Worm (Caenorhabditis elegans) whole organism, L4/young adult: Measurements from ENCODE around the gene rer-1.

ENCODE experiments used
- W03F9.2 ChIP-seq: fragments of 150-350 bp; optimal IDR thresholded peaks from 2 replicates; lab custom pipeline; 2014; ENCODE audit warnings: missing biosample characterization, missing genetic modification characterization
- dao-5 ChIP-seq: sonication (generic microtip); optimal IDR thresholded peaks from 2 replicates; lab custom pipeline; 2016; ENCODE audit warnings: missing genotype, missing genetic modification characterization, moderate library complexity, missing compliant biosample characterization
- him-1 ChIP-seq: sonication (generic microtip); optimal IDR thresholded peaks from 2 replicates; lab custom pipeline; 2016; ENCODE audit warnings: missing genotype, missing genetic modification reagents, missing genetic modification characterization, missing compliant biosample characterization

The rer-1 gene

ce11 chrII:8787376-8787775 is 23.8 kb upstream of the rer-1 start:
- TF ChIP-seq W03F9.2 (peak; percentile 84), dao-5 (tag; lab: Kevin White, UChicago) (no peak), him-1 (tag; lab: Kevin White, UChicago) (peak; percentile 68)

ce11 chrII:8788752-8789151 is 22.4 kb upstream of the rer-1 start:
- TF ChIP-seq him-1 (tag; lab: Kevin White, UChicago) = no peak
- no peak for TF ChIP-seq W03F9.2
- no peak for TF ChIP-seq dao-5 (tag; lab: Kevin White, UChicago)

ce11 chrII:8789828-8790558 is 21.2 kb upstream of the rer-1 start, which contains the start of gene F07H5.13:
TSS of gene F07H5.13 (plus strand) at chrII:8790557.
- TF ChIP-seq W03F9.2 = peak; percentile 53
- TF ChIP-seq dao-5 (tag; lab: Kevin White, UChicago) = no peak

ce11 chrII:8792640-8793039 is 18.5 kb upstream of the rer-1 start, which contains the start of gene idpa-2:
TSS of gene idpa-2 (minus strand) at chrII:8792740.
- TF ChIP-seq dao-5 (tag; lab: Kevin White, UChicago) (no peak), him-1 (tag; lab: Kevin White, UChicago) (no peak), W03F9.2 (no peak)

ce11 chrII:8794072-8794471 is 17.1 kb upstream of the rer-1 start, which contains the start of gene F07H5.7:
TSS of gene F07H5.7 (minus strand) at chrII:8794172.
- TF ChIP-seq W03F9.2 (no peak), him-1 (tag; lab: Kevin White, UChicago) (no peak), dao-5 (tag; lab: Kevin White, UChicago) (no peak)

- TF ChIP-seq him-1 (tag; lab: Kevin White, UChicago) (no peak), W03F9.2 (no peak), dao-5 (tag; lab: Kevin White, UChicago) (no peak)
Measured at ce11 chrII:8795227-8795626, 15.9 kb upstream of the rer-1 start.

ce11 chrII:8796391-8796790 is 14.8 kb upstream of the rer-1 start:
- peak; percentile 6 for TF ChIP-seq W03F9.2
- no peak for TF ChIP-seq dao-5 (tag; lab: Kevin White, UChicago)
- TF ChIP-seq him-1 (tag; lab: Kevin White, UChicago) = peak; percentile 90

- no peak for TF ChIP-seq W03F9.2
Measured at ce11 chrII:8799725-8800124, 11.4 kb upstream of the rer-1 start.

- TF ChIP-seq him-1 (tag; lab: Kevin White, UChicago) (no peak), dao-5 (tag; lab: Kevin White, UChicago) (no peak), W03F9.2 (no peak)
Measured at ce11 chrII:8800830-8801229, 10.3 kb upstream of the rer-1 start, which contains the start of gene appg-2. TSS of gene appg-2 (plus strand) at chrII:8801130.

- TF ChIP-seq W03F9.2 (no peak), him-1 (tag; lab: Kevin White, UChicago) (no peak), dao-5 (tag; lab: Kevin White, UChicago) (no peak)
Measured at ce11 chrII:8806921-8807320, 4.2 kb upstream of the rer-1 start, which contains the start of gene pho-13. TSS of gene pho-13 (minus strand) at chrII:8807021.

ce11 chrII:8808482-8808881 is 2.7 kb upstream of the rer-1 start, which contains the start of gene F07H5.10:
TSS of gene F07H5.10 (minus strand) at chrII:8808582.
- TF ChIP-seq dao-5 (tag; lab: Kevin White, UChicago) = no peak
- TF ChIP-seq him-1 (tag; lab: Kevin White, UChicago) = no peak
- TF ChIP-seq W03F9.2 = no peak

- TF ChIP-seq W03F9.2 (no peak), him-1 (tag; lab: Kevin White, UChicago) (no peak), dao-5 (tag; lab: Kevin White, UChicago) (no peak)
Measured at ce11 chrII:8811825-8812224, 655 bp downstream of the rer-1 start.

ce11 chrII:8812346-8812745 is 1.2 kb downstream of the rer-1 start:
- TF ChIP-seq dao-5 (tag; lab: Kevin White, UChicago) = no peak
- TF ChIP-seq him-1 (tag; lab: Kevin White, UChicago) = no peak
- TF ChIP-seq W03F9.2 = no peak

- TF ChIP-seq W03F9.2 (no peak), him-1 (tag; lab: Kevin White, UChicago) (no peak), dao-5 (tag; lab: Kevin White, UChicago) (no peak)
Measured at ce11 chrII:8813659-8814058, 2.5 kb downstream of the rer-1 start.

ce11 chrII:8814231-8814630 is 3.1 kb downstream of the rer-1 start:
- no peak for TF ChIP-seq dao-5 (tag; lab: Kevin White, UChicago)
- TF ChIP-seq W03F9.2 = no peak
- no peak for TF ChIP-seq him-1 (tag; lab: Kevin White, UChicago)
